Fruit fly (Drosophila melanogaster): ENCODE results near the gene CG5800.
A peak's percentile ranks its signal among the peaks of the same experiment; 100 is the strongest.

The CG5800 gene

DNA sequence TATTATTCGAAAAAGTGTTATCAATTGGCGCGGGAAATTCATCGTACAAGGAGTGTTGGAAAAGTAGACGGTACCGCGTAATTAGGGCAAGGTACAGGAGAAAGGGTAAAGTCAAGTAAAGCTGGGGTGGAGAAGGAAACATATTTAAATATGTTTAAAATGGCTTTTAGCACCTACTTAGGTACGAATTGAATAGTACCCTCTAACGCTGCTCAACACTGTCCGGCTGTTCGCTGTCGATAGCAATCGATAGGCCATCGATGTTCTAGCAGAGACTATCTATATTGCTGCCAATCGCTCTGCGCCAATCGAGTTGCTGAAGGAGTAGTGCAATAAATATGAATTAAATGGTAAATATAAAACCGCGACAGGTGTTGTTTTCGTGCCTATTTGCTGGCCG, 36.8 kb upstream of the CG5800 start, which contains the start of gene X11L (continued):
- TF ChIP-seq dpn (GFP tag; optimal IDR thresholded peaks at IDR 0.05): peak; percentile 76 to 77
- TF ChIP-seq CG2202 (tag; optimal IDR thresholded peaks at IDR 0.05): peak; percentile 30
- TF ChIP-seq Xrp1 (GFP tag; IDR thresholded peaks at IDR 0.05): peak; percentile 70
- TF ChIP-seq Max (GFP tag; optimal IDR thresholded peaks at IDR 0.05): peak; percentile 34
- TF ChIP-seq CG12219 (GFP tag; optimal IDR thresholded peaks at IDR 0.05): no peak
- TF ChIP-seq sr (GFP tag; IDR thresholded peaks at IDR 0.05): 0 out of 3 replicates have a peak, but pooled peaks have one; percentile 10
- TF ChIP-seq CG1832 (GFP tag; optimal IDR thresholded peaks at IDR 0.05): no peak
- no peak for TF ChIP-seq Sox100B (GFP tag; optimal IDR thresholded peaks at IDR 0.05)
- TF ChIP-seq CG3995 (GFP tag; optimal IDR thresholded peaks at IDR 0.05): no peak
- peak; percentile 13 for TF ChIP-seq psq (GFP tag; optimal IDR thresholded peaks at IDR 0.05)
- TF ChIP-seq pnt (GFP tag; optimal IDR thresholded peaks at IDR 0.05): peak; percentile 66
- TF ChIP-seq CG13775 (GFP tag; optimal IDR thresholded peaks at IDR 0.05): peak; percentile 57
- peak; percentile 54 for TF ChIP-seq kay (GFP tag; optimal IDR thresholded peaks at IDR 0.05)
- TF ChIP-seq wdn (GFP tag; IDR thresholded peaks at IDR 0.05): 0 out of 2 replicates have a peak, but pooled peaks have one; percentile 42
- TF ChIP-seq dati (GFP tag; IDR thresholded peaks at IDR 0.05): no peak
- peak; percentile 65 for TF ChIP-seq CG12391 (tag; optimal IDR thresholded peaks at IDR 0.05)
- peak; percentile 22 for TF ChIP-seq corto (GFP tag; optimal IDR thresholded peaks at IDR 0.05)
- no peak for TF ChIP-seq gce (GFP tag; IDR thresholded peaks at IDR 0.05)
- TF ChIP-seq Lhr (GFP tag; optimal IDR thresholded peaks at IDR 0.05): peak; percentile 36
- TF ChIP-seq Oli (tag; optimal IDR thresholded peaks at IDR 0.05): peak; percentile 44
- TF ChIP-seq onecut (GFP tag; IDR thresholded peaks at IDR 0.05): peak; percentile 56; the same call in 1 of the 2 replicates
- peak; percentile 69 for TF ChIP-seq Chrac-16 (GFP tag; optimal IDR thresholded peaks at IDR 0.05)
- TF ChIP-seq CG1529 (GFP tag; optimal IDR thresholded peaks at IDR 0.05): peak; percentile 1
- peak; percentile 62 for TF ChIP-seq CG14710 (tag; optimal IDR thresholded peaks at IDR 0.05)
- TF ChIP-seq Drgx (GFP tag; IDR thresholded peaks at IDR 0.05): peak; percentile 56; the same call in 1 of the 2 replicates
- peak; percentile 64 for TF ChIP-seq Mad (GFP tag; optimal IDR thresholded peaks at IDR 0.05)
- TF ChIP-seq Med (GFP tag): peak; percentile 96
- no peak for TF ChIP-seq PHDP (tag; optimal IDR thresholded peaks at IDR 0.05)
- TF ChIP-seq al (GFP tag; IDR thresholded peaks at IDR 0.05): peak; percentile 52
- TF ChIP-seq ash1 (GFP tag; optimal IDR thresholded peaks at IDR 0.05): no peak
- TF ChIP-seq CG11696 (GFP tag; IDR thresholded peaks at IDR 0.05): 0 out of 2 replicates have a peak, but pooled peaks have one; percentile 21
- no peak for TF ChIP-seq Stat92E (GFP tag; optimal IDR thresholded peaks at IDR 0.05)
- peak; percentile 53 for TF ChIP-seq CG4730 (GFP tag; IDR thresholded peaks at IDR 0.05)
- no peak for TF ChIP-seq pita (GFP tag; optimal IDR thresholded peaks at IDR 0.05)
- peak; percentile 59 for TF ChIP-seq CG6272 (GFP tag; IDR thresholded peaks at IDR 0.05)
- TF ChIP-seq Atf3 (GFP tag; optimal IDR thresholded peaks at IDR 0.05): peak; percentile 29
- peak; percentile 61 for TF ChIP-seq zen (tag; optimal IDR thresholded peaks at IDR 0.05)
- TF ChIP-seq CkIIα-i1 (GFP tag; IDR thresholded peaks at IDR 0.05): no peak
- peak; percentile 84 for TF ChIP-seq HLH54F (GFP tag; optimal IDR thresholded peaks at IDR 0.05)
- TF ChIP-seq Asciz (GFP tag; optimal IDR thresholded peaks at IDR 0.05): no peak
- peak; percentile 71 for TF ChIP-seq CG4617 (GFP tag; optimal IDR thresholded peaks at IDR 0.05; ENCODE audit: borderline replicate concordance)
- no peak for TF ChIP-seq Hand (GFP tag; optimal IDR thresholded peaks at IDR 0.05)
- no peak for TF ChIP-seq pan (optimal IDR thresholded peaks at IDR 0.05)
- TF ChIP-seq pan (GFP tag; optimal IDR thresholded peaks at IDR 0.05 in 1 of 2, IDR thresholded peaks at IDR 0.05 in 1 of 2): peak in 1 of 2 experiments; percentile 64
- TF ChIP-seq CG3407 (GFP tag; optimal IDR thresholded peaks at IDR 0.05): no peak
- TF ChIP-seq CG17385 (GFP tag; optimal IDR thresholded peaks at IDR 0.05): peak; percentile 50
- peak; percentile 70 for TF ChIP-seq YL-1 (GFP tag; optimal IDR thresholded peaks at IDR 0.05)
- peak; percentile 13 for TF ChIP-seq CG9797 (GFP tag; optimal IDR thresholded peaks at IDR 0.05)
- peak; percentile 93 for TF ChIP-seq amos (GFP tag; IDR thresholded peaks at IDR 0.05; ENCODE audit: partially characterized antibody)
- TF ChIP-seq crol (GFP tag; IDR thresholded peaks at IDR 0.05): 0 out of 2 replicates have a peak, but pooled peaks have one; percentile 11
- TF ChIP-seq sens (GFP tag): peak; percentile 94
